Worm (Caenorhabditis elegans): ENCODE data around the gene gst-3.

DNA sequence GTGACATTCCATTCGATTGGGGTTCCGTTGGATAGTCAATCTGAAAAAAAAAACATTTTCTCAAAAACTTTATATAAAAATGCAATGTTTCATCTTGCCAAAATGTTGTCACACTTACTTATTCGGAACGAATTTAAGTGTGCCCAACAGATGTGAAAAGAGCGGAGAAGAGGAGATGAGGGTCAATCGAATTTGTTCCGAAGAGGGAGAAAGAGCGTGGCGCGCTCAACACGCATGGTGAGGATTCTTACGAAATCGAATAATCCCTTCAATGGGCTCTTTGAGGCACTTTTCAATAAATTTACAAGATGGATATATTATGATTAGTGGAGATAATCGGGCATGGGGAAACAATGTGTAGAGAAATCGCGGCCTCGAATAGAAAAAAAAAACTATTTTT, 30.8 kb upstream of the gst-3 start:
- TF ChIP-seq ztf-11 (tag; optimal IDR thresholded peaks at IDR 0.05) (no peak), unc-62 (GFP tag; optimal IDR thresholded peaks at IDR 0.05 in 1 of 2) (no peak), unc-62 (tag; optimal IDR thresholded peaks at IDR 0.05) (no peak), T26A8.4 (GFP tag; IDR thresholded peaks at IDR 0.05) (no peak), egl-27 (tag; optimal IDR thresholded peaks at IDR 0.05) (no peak), unc-39 (tag; optimal IDR thresholded peaks at IDR 0.05) (no peak), saeg-2 (GFP tag; IDR thresholded peaks at IDR 0.05) (no peak), mep-1 (tag; optimal IDR thresholded peaks at IDR 0.05) (no peak), fkh-10 (GFP tag; optimal IDR thresholded peaks at IDR 0.05) (peak; percentile 79), jun-1 (tag; optimal IDR thresholded peaks at IDR 0.05) (no peak), ztf-7 (tag; optimal IDR thresholded peaks at IDR 0.05) (no peak), skn-1 (tag; optimal IDR thresholded peaks at IDR 0.05) (no peak)

All from whole organism, L4 larva.